Fruit fly (Drosophila melanogaster): Measurements from ENCODE around the gene CCT1.

- no peak for TF ChIP-seq Dll (optimal IDR thresholded peaks at IDR 0.05)
- TF ChIP-seq psq (optimal IDR thresholded peaks at IDR 0.05) = no peak
- no peak for TF ChIP-seq usp (GFP tag; optimal IDR thresholded peaks at IDR 0.05)
Measured at dm6 chr3R:22518285-22518684, 27.0 kb upstream of the CCT1 start.

Data from whole organism.